Worm (Caenorhabditis elegans) whole organism, early embryonic: ENCODE results near the gene C36E8.4.

Source experiments
- F13C5.2 ChIP-seq: sonication (generic microtip); optimal IDR thresholded peaks from 2 replicates; lab custom pipeline; 2017; ENCODE audit warnings: mild to moderate bottlenecking, missing genetic modification characterization, inconsistent platforms, missing compliant biosample characterization
- ama-1 ChIP-seq: fragments of 150-350 bp; optimal IDR thresholded peaks from 2 replicates; lab custom pipeline; 2014
- ceh-36 ChIP-seq: sonication (generic microtip); optimal IDR thresholded peaks from 2 replicates; lab custom pipeline; 2016; ENCODE audit warnings: missing genetic modification characterization, inconsistent platforms, missing compliant biosample characterization
- ets-7 ChIP-seq: sonication (generic microtip); optimal IDR thresholded peaks from 2 replicates; lab custom pipeline; 2016; ENCODE audit warnings: missing genotype, missing genetic modification characterization, missing compliant biosample characterization
- flt-1 ChIP-seq: fragments of 200-800 bp; sonication (Bioruptor generic); IDR thresholded peaks from 2 replicates; pipeline ENCODE4 v1.3.6; 2022; ENCODE audit warnings: missing genetic modification characterization, missing compliant biosample characterization
- sea-1 ChIP-seq: fragments of 200-800 bp; sonication (Bioruptor generic); conservative IDR thresholded peaks from 2 replicates; pipeline ENCODE4 v1.3.6; 2022; ENCODE audit warnings: missing genetic modification characterization, missing compliant biosample characterization
- tbx-11 ChIP-seq: fragments of 200-800 bp; sonication (Bioruptor generic); IDR thresholded peaks from 2 replicates; pipeline ENCODE4 v1.3.6; 2022; ENCODE audit warnings: missing genetic modification characterization, missing compliant biosample characterization

- TF ChIP-seq ets-7 (no peak), ama-1 (lab: Kevin White, UChicago) (no peak), sea-1 (GFP tag; lab: Robert Waterston, UW) (no peak), tbx-11 (GFP tag; lab: Robert Waterston, UW) (no peak), F13C5.2 (tag; lab: Kevin White, UChicago) (no peak), flt-1 (no peak), ceh-36 (tag; lab: Kevin White, UChicago) (no peak)
Measured at ce11 chrIII:4005446-4006192, 6.5 kb upstream of the C36E8.4 start, which contains the start of gene pxd-1.
